Fruit fly (Drosophila melanogaster): Measurements from ENCODE around the gene CG44405.

CG44405 gene

DNA sequence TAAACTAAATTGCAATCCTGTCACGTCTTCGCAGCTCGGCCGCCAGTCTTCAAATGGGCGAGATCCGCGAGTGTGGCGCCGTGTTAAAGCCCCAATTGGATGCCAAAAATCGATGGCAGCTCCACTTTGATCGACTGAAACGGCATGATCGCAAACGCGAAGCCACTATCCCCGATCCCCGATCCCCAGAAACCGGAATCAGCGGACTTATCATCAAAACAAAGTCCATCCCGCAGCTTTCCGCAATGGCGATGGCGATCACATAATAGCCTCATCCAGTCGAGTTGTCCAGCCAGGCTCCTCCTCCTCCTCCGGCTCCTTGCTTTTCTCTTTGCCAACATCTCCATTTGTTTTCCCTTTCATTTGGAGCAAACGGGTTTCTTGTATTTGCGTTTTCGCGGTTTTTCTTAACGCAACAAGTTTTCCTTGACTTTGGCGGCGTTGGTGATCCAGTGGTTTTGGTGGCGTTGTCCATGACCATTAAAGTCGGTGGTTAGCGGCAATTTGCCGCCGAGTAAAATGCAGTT is 49.1 kb downstream of the CG44405 start, which contains the start of gene CG13258:
CG13258 (minus strand) TSS at position 51 of the 527 bp plus-strand sequence.
- no peak for TF ChIP-seq psq (optimal IDR thresholded peaks at IDR 0.05)
- TF ChIP-seq h (optimal IDR thresholded peaks at IDR 0.05) = no peak
- TF ChIP-seq Myc (optimal IDR thresholded peaks at IDR 0.05) = no peak
- TF ChIP-seq insv (optimal IDR thresholded peaks at IDR 0.05) = no peak
- TF ChIP-seq ttk (optimal IDR thresholded peaks at IDR 0.05) = no peak
- no peak for TF ChIP-seq Sin3A (optimal IDR thresholded peaks at IDR 0.05)

DNA sequence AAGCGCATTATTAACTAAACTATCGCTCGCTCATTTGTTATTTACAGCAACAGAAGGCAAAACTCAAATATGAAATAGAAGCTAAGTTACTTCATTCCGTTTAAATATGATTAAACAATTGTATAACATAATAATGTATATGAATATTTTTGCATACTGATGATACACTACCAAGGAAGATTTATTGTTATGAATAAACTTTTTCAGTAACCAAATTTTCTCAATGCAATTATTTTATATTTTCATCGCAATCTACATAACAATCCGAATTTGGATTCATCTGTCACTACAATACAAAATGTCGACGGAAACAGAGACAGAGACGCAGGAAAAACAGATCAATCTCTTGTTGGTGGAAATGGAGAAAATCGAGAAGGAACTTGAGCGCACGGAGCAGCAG is 51.1 kb downstream of the CG44405 start, which contains the start of gene CG17329:
CG17329 (plus strand) TSS at position 301 of the 400 bp plus-strand sequence.
- no peak for TF ChIP-seq Sin3A (optimal IDR thresholded peaks at IDR 0.05)
- TF ChIP-seq insv (optimal IDR thresholded peaks at IDR 0.05) = no peak
- no peak for TF ChIP-seq h (optimal IDR thresholded peaks at IDR 0.05)
- TF ChIP-seq psq (optimal IDR thresholded peaks at IDR 0.05) = no peak
- TF ChIP-seq ttk (optimal IDR thresholded peaks at IDR 0.05) = no peak
- TF ChIP-seq Myc (optimal IDR thresholded peaks at IDR 0.05) = no peak

Data from Kc167 (cell line).